Worm (Caenorhabditis elegans): ENCODE results near the gene poml-1.

The poml-1 gene

ce11 chrX:13722821-13723220, at the start of gene poml-1:
poml-1 (minus strand) TSS chrX:13722921.
- no peak for TF ChIP-seq W03F9.2 (tag; optimal IDR thresholded peaks at IDR 0.05)
- TF ChIP-seq dao-5 (tag; optimal IDR thresholded peaks at IDR 0.05) = no peak
- no peak for TF ChIP-seq him-1 (tag; optimal IDR thresholded peaks at IDR 0.05)

ce11 chrX:13770508-13770978, 47.8 kb upstream of the poml-1 start, which contains the start of gene nkb-3:
nkb-3 (minus strand) TSS chrX:13770558.
- no peak for TF ChIP-seq dao-5 (tag; optimal IDR thresholded peaks at IDR 0.05)
- no peak for TF ChIP-seq him-1 (tag; optimal IDR thresholded peaks at IDR 0.05)
- TF ChIP-seq W03F9.2 (tag; optimal IDR thresholded peaks at IDR 0.05) = no peak

- peak; percentile 58 for TF ChIP-seq him-1 (tag; optimal IDR thresholded peaks at IDR 0.05)
- TF ChIP-seq W03F9.2 (tag; optimal IDR thresholded peaks at IDR 0.05) = no peak
Measured at ce11 chrX:13768562-13768961, 45.8 kb upstream of the poml-1 start.

- no peak for TF ChIP-seq him-1 (tag; optimal IDR thresholded peaks at IDR 0.05)
- no peak for TF ChIP-seq W03F9.2 (tag; optimal IDR thresholded peaks at IDR 0.05)
- no peak for TF ChIP-seq dao-5 (tag; optimal IDR thresholded peaks at IDR 0.05)
Measured at ce11 chrX:13767282-13767681, 44.6 kb upstream of the poml-1 start.

- TF ChIP-seq W03F9.2 (tag; optimal IDR thresholded peaks at IDR 0.05) (no peak), him-1 (tag; optimal IDR thresholded peaks at IDR 0.05) (no peak), dao-5 (tag; optimal IDR thresholded peaks at IDR 0.05) (no peak)
Measured at ce11 chrX:13759676-13760447, 37.1 kb upstream of the poml-1 start, which contains the start of gene cest-13. cest-13 (plus strand) TSS chrX:13760237.

ce11 chrX:13755469-13755868, 32.7 kb upstream of the poml-1 start, which contains the start of gene aakb-1:
aakb-1 (plus strand) TSS chrX:13755769.
- TF ChIP-seq dao-5 (tag; optimal IDR thresholded peaks at IDR 0.05) = no peak

- no peak for TF ChIP-seq W03F9.2 (tag; optimal IDR thresholded peaks at IDR 0.05)
- TF ChIP-seq him-1 (tag; optimal IDR thresholded peaks at IDR 0.05) = peak; percentile 3
Measured at ce11 chrX:13754498-13754897, 31.8 kb upstream of the poml-1 start.

ce11 chrX:13752822-13753581, 30.3 kb upstream of the poml-1 start:
- TF ChIP-seq dao-5 (tag; optimal IDR thresholded peaks at IDR 0.05) = no peak
- no peak for TF ChIP-seq W03F9.2 (tag; optimal IDR thresholded peaks at IDR 0.05)

- no peak for TF ChIP-seq W03F9.2 (tag; optimal IDR thresholded peaks at IDR 0.05)
- no peak for TF ChIP-seq him-1 (tag; optimal IDR thresholded peaks at IDR 0.05)
- TF ChIP-seq dao-5 (tag; optimal IDR thresholded peaks at IDR 0.05) = no peak
Measured at ce11 chrX:13747997-13748396, 25.3 kb upstream of the poml-1 start.

- no peak for TF ChIP-seq him-1 (tag; optimal IDR thresholded peaks at IDR 0.05)
Measured at ce11 chrX:13746661-13747365, 24.1 kb upstream of the poml-1 start, which contains the start of gene nhr-71. nhr-71 (plus strand) TSS chrX:13747315.

ce11 chrX:13746231-13746630, 23.5 kb upstream of the poml-1 start:
- TF ChIP-seq dao-5 (tag; optimal IDR thresholded peaks at IDR 0.05) (no peak), him-1 (tag; optimal IDR thresholded peaks at IDR 0.05) (no peak), W03F9.2 (tag; optimal IDR thresholded peaks at IDR 0.05) (no peak)

- no peak for TF ChIP-seq W03F9.2 (tag; optimal IDR thresholded peaks at IDR 0.05)
- TF ChIP-seq him-1 (tag; optimal IDR thresholded peaks at IDR 0.05) = no peak
- no peak for TF ChIP-seq dao-5 (tag; optimal IDR thresholded peaks at IDR 0.05)
Measured at ce11 chrX:13745558-13745957, 22.8 kb upstream of the poml-1 start.

ce11 chrX:13744543-13745113, 21.9 kb upstream of the poml-1 start:
- TF ChIP-seq W03F9.2 (tag; optimal IDR thresholded peaks at IDR 0.05) (no peak), dao-5 (tag; optimal IDR thresholded peaks at IDR 0.05) (no peak), him-1 (tag; optimal IDR thresholded peaks at IDR 0.05) (no peak)
